Worm (Caenorhabditis elegans) whole organism, L3 larva: ENCODE data around the gene comt-1.

Experiments used
- R02D3.7 ChIP-seq: fragments of 150-350 bp; optimal IDR thresholded peaks from 2 replicates; lab custom pipeline; 2014; ENCODE audit warnings: missing biosample characterization, missing genetic modification characterization
- ama-1 ChIP-seq: fragments of 150-350 bp; optimal IDR thresholded peaks from 2 replicates; lab custom pipeline; 2018
- ceh-16 ChIP-seq: sonication (generic microtip); optimal IDR thresholded peaks from 2 replicates; lab custom pipeline; 2017; ENCODE audit warnings: missing biosample characterization, missing genetic modification characterization
- daf-12 ChIP-seq: fragments of 150-350 bp; optimal IDR thresholded peaks from 2 replicates; lab custom pipeline; 2014; ENCODE audit warnings: missing biosample characterization, missing genetic modification reagents, missing genetic modification characterization
- egl-27 ChIP-seq: sonication (generic microtip); optimal IDR thresholded peaks from 4 replicates; lab custom pipeline; 2017; ENCODE audit warnings: missing biosample characterization, missing genetic modification reagents, missing genetic modification characterization
- egl-5 ChIP-seq: fragments of 150-350 bp; optimal IDR thresholded peaks from 2 replicates; lab custom pipeline; 2017; ENCODE audit warnings: missing biosample characterization, missing genetic modification reagents, missing genetic modification characterization, inconsistent platforms
- elt-2 ChIP-seq: sonication (generic microtip); optimal IDR thresholded peaks from 2 replicates; lab custom pipeline; 2016; ENCODE audit warnings: missing genetic modification reagents, mild to moderate bottlenecking, missing genetic modification characterization, missing compliant biosample characterization
- elt-3 ChIP-seq, 3 experiments: fragments of 150-350 bp in 1 of 3; sonication (generic microtip) in 2 of 3; optimal IDR thresholded peaks; 2 replicates in 2 of 3; 4 replicates in 1 of 3; lab custom pipeline; 2014 to 2017; ENCODE audit warnings: missing biosample characterization in 3 of 3, missing genetic modification characterization in 3 of 3
- eor-1 ChIP-seq, 2 experiments: fragments of 150-350 bp; optimal IDR thresholded peaks; 2 replicates each; lab custom pipeline; 2014 to 2018; ENCODE audit warnings: missing biosample characterization in 2 of 2, missing genetic modification characterization in 2 of 2
- fkh-2 ChIP-seq: fragments of 150-350 bp; optimal IDR thresholded peaks from 2 replicates; lab custom pipeline; 2014; ENCODE audit warnings: missing biosample characterization, missing genetic modification reagents, missing genetic modification characterization
- fos-1 ChIP-seq: fragments of 150-350 bp; optimal IDR thresholded peaks from 2 replicates; lab custom pipeline; 2014; ENCODE audit warnings: missing biosample characterization, missing genetic modification characterization
- hmg-11 ChIP-seq: sonication (generic microtip); optimal IDR thresholded peaks from 2 replicates; lab custom pipeline; 2016; ENCODE audit warnings: missing genetic modification characterization, missing compliant biosample characterization
- lin-15B ChIP-seq: fragments of 150-350 bp; optimal IDR thresholded peaks from 2 replicates; lab custom pipeline; 2014; ENCODE audit warnings: missing biosample characterization, missing genetic modification characterization
- lin-39 ChIP-seq: fragments of 150-350 bp; optimal IDR thresholded peaks from 2 replicates; lab custom pipeline; 2018; ENCODE audit warnings: missing biosample characterization, missing genetic modification reagents, missing genetic modification characterization
- lsy-12 ChIP-seq: sonication (generic microtip); optimal IDR thresholded peaks from 2 replicates; lab custom pipeline; 2016; ENCODE audit warnings: mild to moderate bottlenecking, missing genetic modification characterization, missing compliant biosample characterization
- mdl-1 ChIP-seq: fragments of 150-350 bp; optimal IDR thresholded peaks from 2 replicates; lab custom pipeline; 2014; ENCODE audit warnings: missing biosample characterization, missing genetic modification characterization
- nfya-1 ChIP-seq: sonication (generic microtip); optimal IDR thresholded peaks from 2 replicates; lab custom pipeline; 2017; ENCODE audit warnings: missing genetic modification characterization, mild to moderate bottlenecking, missing compliant biosample characterization, antibody characterized with exemption, moderate library complexity; ENCODE audit not compliant: insufficient read depth
- nhr-23 ChIP-seq: fragments of 150-350 bp; optimal IDR thresholded peaks from 2 replicates; lab custom pipeline; 2014; ENCODE audit warnings: missing biosample characterization, missing genetic modification reagents, missing genetic modification characterization
- nhr-237 ChIP-seq: fragments of 150-350 bp; optimal IDR thresholded peaks from 2 replicates; lab custom pipeline; 2014; ENCODE audit warnings: missing biosample characterization, missing genetic modification characterization
- nhr-25 ChIP-seq: sonication (generic microtip); optimal IDR thresholded peaks from 2 replicates; lab custom pipeline; 2017; ENCODE audit warnings: missing biosample characterization, missing genetic modification characterization
- nhr-28 ChIP-seq: fragments of 150-350 bp; optimal IDR thresholded peaks from 2 replicates; lab custom pipeline; 2014; ENCODE audit warnings: missing biosample characterization, missing genetic modification characterization
- nhr-43 ChIP-seq: sonication (generic microtip); optimal IDR thresholded peaks from 2 replicates; lab custom pipeline; 2016; ENCODE audit warnings: mild to moderate bottlenecking, missing genetic modification characterization, missing compliant biosample characterization; ENCODE audit not compliant: poor library complexity, severe bottlenecking
- nhr-76 ChIP-seq: fragments of 150-350 bp; sonication (generic microtip); optimal IDR thresholded peaks from 5 replicates; lab custom pipeline; 2014; ENCODE audit warnings: missing biosample characterization, missing genetic modification characterization
- nhr-77 ChIP-seq: fragments of 150-350 bp; optimal IDR thresholded peaks from 2 replicates; lab custom pipeline; 2014; ENCODE audit warnings: missing biosample characterization, missing genetic modification characterization
- snpc-4 ChIP-seq: fragments of 150-350 bp; optimal IDR thresholded peaks from 2 replicates; lab custom pipeline; 2014; ENCODE audit warnings: missing biosample characterization, missing genetic modification characterization
- tbx-2 ChIP-seq: sonication (generic microtip); optimal IDR thresholded peaks from 2 replicates; lab custom pipeline; 2016; ENCODE audit warnings: mild to moderate bottlenecking, missing genetic modification characterization, missing compliant biosample characterization
- unc-39 ChIP-seq: sonication (generic microtip); optimal IDR thresholded peaks from 4 replicates; lab custom pipeline; 2017; ENCODE audit warnings: missing biosample characterization, missing genetic modification characterization
- unc-62 ChIP-seq: fragments of 150-350 bp; sonication (generic microtip); optimal IDR thresholded peaks from 4 replicates; lab custom pipeline; 2014; ENCODE audit warnings: missing biosample characterization, missing genetic modification reagents, missing genetic modification characterization
- zag-1 ChIP-seq: fragments of 150-350 bp; optimal IDR thresholded peaks from 2 replicates; lab custom pipeline; 2014; ENCODE audit warnings: missing biosample characterization, missing genetic modification characterization
- ztf-4 ChIP-seq: fragments of 150-350 bp; optimal IDR thresholded peaks from 2 replicates; lab custom pipeline; 2014; ENCODE audit warnings: missing biosample characterization, missing genetic modification characterization

The comt-1 gene

ce11 chrX:2890041-2890650 is 27.9 kb upstream of the comt-1 start:
- TF ChIP-seq ama-1 (lab: Kevin White, UChicago) = peak; percentile 51
- TF ChIP-seq ceh-16 (tag; lab: Kevin White, UChicago) = no peak
- TF ChIP-seq nhr-43 (tag; lab: Kevin White, UChicago) = peak; percentile 72
- TF ChIP-seq tbx-2 (tag; lab: Kevin White, UChicago) = no peak
- peak; percentile 57 for TF ChIP-seq nhr-23 (tag; lab: Kevin White, UChicago)

DNA sequence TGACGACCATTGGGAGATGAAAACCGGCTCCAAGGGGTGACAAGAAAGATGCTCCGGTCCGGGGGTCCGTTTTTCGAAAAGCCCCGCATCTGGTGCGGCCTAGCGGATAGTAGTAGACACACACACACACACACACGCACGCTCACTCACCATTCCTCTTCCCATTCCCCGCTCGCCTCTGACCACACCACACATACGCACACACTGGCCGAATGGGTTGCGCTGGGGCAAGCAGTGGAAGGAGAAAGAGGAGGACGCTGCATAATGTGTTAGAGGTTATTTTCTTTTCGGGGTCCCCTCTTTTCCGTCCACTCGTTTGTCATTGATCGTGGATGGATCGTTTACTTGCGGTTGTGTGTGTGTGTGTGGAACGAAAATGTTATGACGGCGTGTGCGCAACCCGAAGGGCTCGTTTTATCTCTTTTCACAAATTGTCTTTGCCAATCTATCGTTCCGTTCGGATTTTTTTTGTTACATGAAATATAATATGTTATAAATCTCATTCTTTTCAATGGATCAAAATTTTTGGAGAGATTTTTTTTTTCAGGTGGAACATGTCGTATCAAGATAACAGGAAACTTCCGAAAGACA is 23.1 kb upstream of the comt-1 start, which contains the start of gene vang-1:
Gene vang-1 (plus strand): TSS at position 541 of the 591 bp plus-strand sequence.
- TF ChIP-seq nfya-1 (tag; lab: Kevin White, UChicago) (peak; percentile 52), egl-5 (tag; lab: Kevin White, UChicago) (peak; percentile 58), fkh-2 (tag; lab: Kevin White, UChicago) (no peak), lsy-12 (tag; lab: Kevin White, UChicago) (peak; percentile 35), hmg-11 (peak; percentile 53), lin-39 (tag; lab: Kevin White, UChicago) (peak; percentile 82)

- TF ChIP-seq snpc-4 (no peak), nhr-25 (tag; lab: Kevin White, UChicago) (peak; percentile 79), nhr-23 (tag; lab: Kevin White, UChicago) (peak; percentile 66)
Measured at ce11 chrX:2879529-2880265, 17.4 kb upstream of the comt-1 start, which contains the start of gene F53B3.5. Gene F53B3.5 (minus strand): TSS chrX:2879579.

ce11 chrX:2877433-2877832 is 15.2 kb upstream of the comt-1 start:
- TF ChIP-seq R02D3.7 = no peak

ce11 chrX:2874598-2874997 is 12.3 kb upstream of the comt-1 start:
- TF ChIP-seq eor-1 (tag; optimal IDR thresholded peaks at IDR 0.05; lab: Kevin White, UChicago) (no peak), ztf-4 (tag; lab: Kevin White, UChicago) (no peak), unc-39 (tag; lab: Kevin White, UChicago) (no peak), unc-62 (no peak), nhr-77 (tag; lab: Kevin White, UChicago) (no peak), nhr-28 (tag; lab: Kevin White, UChicago) (no peak), fos-1 (tag; lab: Kevin White, UChicago) (no peak), nhr-237 (no peak), lsy-12 (tag; lab: Kevin White, UChicago) (no peak), zag-1 (tag; lab: Kevin White, UChicago) (no peak), nhr-23 (tag; lab: Kevin White, UChicago) (no peak), lin-39 (tag; lab: Kevin White, UChicago) (no peak), egl-27 (tag; lab: Kevin White, UChicago) (no peak), ceh-16 (tag; lab: Kevin White, UChicago) (no peak), daf-12 (tag; lab: Kevin White, UChicago) (no peak), mdl-1 (tag; lab: Kevin White, UChicago) (no peak), elt-2 (tag; lab: Kevin White, UChicago) (no peak), lin-15B (no peak)

- TF ChIP-seq lin-15B = no peak
- TF ChIP-seq nhr-76 (tag; lab: Kevin White, UChicago) = no peak
- no peak for TF ChIP-seq ceh-16 (tag; lab: Kevin White, UChicago)
- peak; percentile 51 for TF ChIP-seq nhr-23 (tag; lab: Kevin White, UChicago)
- TF ChIP-seq egl-27 (tag; lab: Kevin White, UChicago) = no peak
- TF ChIP-seq nfya-1 (tag; lab: Kevin White, UChicago) = no peak
- TF ChIP-seq elt-3 (tag; optimal IDR thresholded peaks at IDR 0.05; lab: Kevin White, UChicago) = no peak
Measured at ce11 chrX:2873272-2873671, 11.0 kb upstream of the comt-1 start.
